Fruit fly (Drosophila melanogaster) whole organism, prepupa: ENCODE results near the gene nur.

Experiments used
- Blimp-1 ChIP-seq: fragments of 200-800 bp; sonication (Bioruptor generic); optimal IDR thresholded peaks from 3 replicates; lab custom pipeline; 2017; ENCODE audit warnings: missing biosample characterization, missing genetic modification characterization, mild to moderate bottlenecking, moderate library complexity, missing genetic modification reagents
- CG10631 ChIP-seq: fragments of 200-800 bp; sonication (Bioruptor generic); optimal IDR thresholded peaks from 2 replicates; lab custom pipeline; 2016; ENCODE audit warnings: missing biosample characterization, missing genetic modification characterization
- CG11902 ChIP-seq: fragments of 200-800 bp; sonication (Bioruptor generic); optimal IDR thresholded peaks from 3 replicates; lab custom pipeline; 2016; ENCODE audit warnings: missing biosample characterization, missing genetic modification characterization
- CG15336 ChIP-seq: fragments of 200-800 bp; sonication (Bioruptor generic); IDR thresholded peaks from 2 replicates; pipeline ENCODE4 v1.3.6; 2022; ENCODE audit warnings: missing biosample characterization, missing genetic modification characterization
- CG1621 ChIP-seq: fragments of 200-800 bp; sonication (Bioruptor generic); optimal IDR thresholded peaks from 3 replicates; lab custom pipeline; 2018; ENCODE audit warnings: missing biosample characterization, mild to moderate bottlenecking, missing genetic modification characterization
- CG16779 ChIP-seq: fragments of 200-800 bp; sonication (Bioruptor generic); optimal IDR thresholded peaks from 3 replicates; lab custom pipeline; 2017; ENCODE audit warnings: missing biosample characterization, mild to moderate bottlenecking, missing genetic modification characterization
- CG3032 ChIP-seq: fragments of 200-800 bp; optimal IDR thresholded peaks from 2 replicates; lab custom pipeline; 2019; ENCODE audit warnings: missing biosample characterization, mild to moderate bottlenecking, missing genetic modification characterization, moderate library complexity
- CG31627 ChIP-seq: fragments of 200-800 bp; sonication (Bioruptor generic); optimal IDR thresholded peaks from 3 replicates; lab custom pipeline; 2016; ENCODE audit warnings: missing biosample characterization, missing genetic modification characterization
- CG32006 ChIP-seq: fragments of 200-800 bp; sonication (Bioruptor generic); optimal IDR thresholded peaks from 3 replicates; lab custom pipeline; 2017; ENCODE audit warnings: missing biosample characterization, mild to moderate bottlenecking, missing genetic modification characterization
- CG3919 ChIP-seq: fragments of 200-800 bp; sonication (Bioruptor generic); optimal IDR thresholded peaks from 3 replicates; lab custom pipeline; 2016; ENCODE audit warnings: missing biosample characterization, missing genetic modification characterization
- CG4318 ChIP-seq: fragments of 200-800 bp; sonication (Bioruptor generic); optimal IDR thresholded peaks from 3 replicates; lab custom pipeline; 2017; ENCODE audit warnings: missing biosample characterization, mild to moderate bottlenecking, missing genetic modification characterization
- CG6792 ChIP-seq: fragments of 200-800 bp; sonication (Bioruptor generic); optimal IDR thresholded peaks from 3 replicates; lab custom pipeline; 2016; ENCODE audit warnings: missing biosample characterization, missing genetic modification characterization
- CG6808 ChIP-seq: fragments of 200-800 bp; sonication (Bioruptor generic); optimal IDR thresholded peaks from 3 replicates; lab custom pipeline; 2017; ENCODE audit warnings: missing biosample characterization, missing genetic modification characterization, mild to moderate bottlenecking, moderate library complexity, missing genetic modification reagents
- CG7368 ChIP-seq: fragments of 200-800 bp; sonication (Bioruptor generic); optimal IDR thresholded peaks from 3 replicates; lab custom pipeline; 2016; ENCODE audit warnings: missing biosample characterization, missing genetic modification characterization
- CG8119 ChIP-seq: fragments of 200-800 bp; sonication (Bioruptor generic); IDR thresholded peaks from 3 replicates; pipeline ENCODE4 v1.3.6; 2022; ENCODE audit warnings: missing biosample characterization, missing genetic modification characterization
- CG8319 ChIP-seq: fragments of 200-800 bp; sonication (Bioruptor generic); optimal IDR thresholded peaks from 3 replicates; lab custom pipeline; 2016; ENCODE audit warnings: missing biosample characterization, missing genetic modification characterization
- CG9139 ChIP-seq: fragments of 200-800 bp; sonication (Bioruptor generic); optimal IDR thresholded peaks from 3 replicates; lab custom pipeline; 2017; ENCODE audit warnings: missing biosample characterization, mild to moderate bottlenecking, missing genetic modification characterization
- Eip75B ChIP-seq: fragments of 200-800 bp; sonication (Bioruptor generic); optimal IDR thresholded peaks from 3 replicates; lab custom pipeline; 2016; ENCODE audit warnings: missing biosample characterization, missing genetic modification characterization
- Eip78C ChIP-seq: fragments of 200-800 bp; sonication (Bioruptor generic); peaks from one replicate; lab custom pipeline; 2016; ENCODE audit warnings: missing biosample characterization, missing genetic modification characterization
- Ets21C ChIP-seq: fragments of 200-800 bp; sonication (Bioruptor generic); optimal IDR thresholded peaks from 3 replicates; lab custom pipeline; 2016; ENCODE audit warnings: missing biosample characterization, missing genetic modification characterization
- Gug ChIP-seq: fragments of 200-800 bp; sonication (Bioruptor generic); IDR thresholded peaks from 2 replicates; pipeline ENCODE4 v1.3.6; 2022; ENCODE audit warnings: missing biosample characterization, missing genetic modification characterization
- Hr38 ChIP-seq: sonication (Bioruptor generic); optimal IDR thresholded peaks from 2 replicates; lab custom pipeline; 2016; ENCODE audit warnings: missing biosample characterization, missing genetic modification characterization
- Hr39 ChIP-seq: fragments of 200-800 bp; sonication (Bioruptor generic); optimal IDR thresholded peaks from 2 replicates; lab custom pipeline; 2016; ENCODE audit warnings: missing biosample characterization, missing genetic modification characterization
- OdsH ChIP-seq: fragments of 200-800 bp; sonication (Bioruptor generic); optimal IDR thresholded peaks from 3 replicates; lab custom pipeline; 2016; ENCODE audit warnings: missing biosample characterization, missing genetic modification characterization
- Smox ChIP-seq: fragments of 200-800 bp; sonication (Bioruptor generic); optimal IDR thresholded peaks from 3 replicates; lab custom pipeline; 2016; ENCODE audit warnings: missing biosample characterization, missing genetic modification characterization
- Sox15 ChIP-seq: fragments of 200-800 bp; sonication (Bioruptor generic); optimal IDR thresholded peaks from 3 replicates; lab custom pipeline; 2016; ENCODE audit warnings: missing biosample characterization, missing genetic modification characterization
- acj6 ChIP-seq: fragments of 200-800 bp; sonication (Bioruptor generic); optimal IDR thresholded peaks from 3 replicates; lab custom pipeline; 2016; ENCODE audit warnings: missing biosample characterization, missing genetic modification characterization
- dac ChIP-seq: fragments of 200-800 bp; sonication (Bioruptor generic); optimal IDR thresholded peaks from 2 replicates; lab custom pipeline; 2017; ENCODE audit warnings: missing biosample characterization, mild to moderate bottlenecking, missing genetic modification characterization
- dsx ChIP-seq: fragments of 200-800 bp; optimal IDR thresholded peaks from 3 replicates; lab custom pipeline; 2019; ENCODE audit warnings: missing biosample characterization, mild to moderate bottlenecking, missing genetic modification characterization, moderate library complexity; ENCODE audit not compliant: poor library complexity, severe bottlenecking
- eg ChIP-seq: fragments of 200-800 bp; sonication (Bioruptor generic); IDR thresholded peaks from 3 replicates; pipeline ENCODE4 v1.3.6; 2022; ENCODE audit warnings: missing biosample characterization, missing genetic modification characterization
- esn ChIP-seq: fragments of 200-800 bp; sonication (Bioruptor generic); optimal IDR thresholded peaks from 2 replicates; lab custom pipeline; 2016; ENCODE audit warnings: missing biosample characterization, mild to moderate bottlenecking, missing genetic modification characterization, moderate library complexity
- fd59A ChIP-seq: fragments of 200-800 bp; sonication (Bioruptor generic); optimal IDR thresholded peaks from 2 replicates; lab custom pipeline; 2017; ENCODE audit warnings: missing biosample characterization, mild to moderate bottlenecking, missing genetic modification characterization, missing genetic modification reagents
- fd85E ChIP-seq: fragments of 200-800 bp; sonication (Bioruptor generic); optimal IDR thresholded peaks from 3 replicates; lab custom pipeline; 2016; ENCODE audit warnings: missing biosample characterization, missing genetic modification characterization
- fkh ChIP-seq: fragments of 200-800 bp; sonication (Bioruptor generic); optimal IDR thresholded peaks from 3 replicates; lab custom pipeline; 2017; ENCODE audit warnings: missing biosample characterization, mild to moderate bottlenecking, missing genetic modification characterization, moderate library complexity
- lz ChIP-seq: fragments of 200-800 bp; sonication (Bioruptor generic); optimal IDR thresholded peaks from 3 replicates; lab custom pipeline; 2016; ENCODE audit warnings: missing biosample characterization, missing genetic modification characterization
- net ChIP-seq: fragments of 200-800 bp; sonication (Bioruptor generic); optimal IDR thresholded peaks from 3 replicates; lab custom pipeline; 2016; ENCODE audit warnings: missing biosample characterization, missing genetic modification characterization
- pdm3 ChIP-seq: fragments of 200-800 bp; sonication (Bioruptor generic); optimal IDR thresholded peaks from 3 replicates; lab custom pipeline; 2016; ENCODE audit warnings: missing biosample characterization, missing genetic modification characterization
- spab ChIP-seq: fragments of 200-800 bp; sonication (Bioruptor generic); optimal IDR thresholded peaks from 2 replicates; lab custom pipeline; 2017; ENCODE audit warnings: missing biosample characterization, mild to moderate bottlenecking, missing genetic modification characterization, missing genetic modification reagents
- ss ChIP-seq, 2 experiments: fragments of 200-800 bp; sonication (Bioruptor generic); optimal IDR thresholded peaks; 2 replicates in 1 of 2; 3 replicates in 1 of 2; lab custom pipeline; 2017 to 2018; ENCODE audit warnings: mild to moderate bottlenecking in 2 of 2, missing biosample characterization in 2 of 2, missing genetic modification characterization in 2 of 2, moderate library complexity in 1 of 2
- svp ChIP-seq: fragments of 200-800 bp; sonication (Bioruptor generic); peaks from one replicate; lab custom pipeline; 2016; ENCODE audit warnings: missing biosample characterization, missing genetic modification characterization
- topi ChIP-seq: fragments of 200-800 bp; sonication (Bioruptor generic); optimal IDR thresholded peaks from 3 replicates; lab custom pipeline; 2016; ENCODE audit warnings: missing biosample characterization, missing genetic modification characterization
- vri ChIP-seq: fragments of 200-800 bp; sonication (Bioruptor generic); optimal IDR thresholded peaks from 3 replicates; lab custom pipeline; 2016; ENCODE audit warnings: missing biosample characterization, mild to moderate bottlenecking, missing genetic modification characterization

Gene nur

DNA sequence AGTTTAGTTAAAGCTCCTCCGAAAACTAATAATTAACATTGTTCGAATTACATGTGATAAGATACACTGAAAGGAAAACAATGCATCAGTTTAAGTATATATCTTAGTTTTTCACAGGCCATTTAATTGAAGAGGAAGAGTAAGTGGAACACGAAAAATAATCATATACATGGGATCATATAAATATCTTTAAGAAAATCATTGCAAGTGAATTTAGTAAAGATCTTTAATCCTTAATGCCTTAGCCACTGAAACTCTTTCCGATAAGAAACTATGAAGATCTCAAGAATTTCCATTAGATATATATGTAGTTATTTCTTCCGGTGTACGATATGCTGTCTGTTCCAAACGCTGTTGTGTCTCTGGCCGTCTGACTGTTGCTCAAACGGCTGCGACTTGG is 42.7 kb downstream of the nur start (continued):
- TF ChIP-seq CG8319 (no peak), CG6792 (GFP tag; lab: Kevin White, UChicago) (peak; percentile 14), svp (peak; percentile 63), eg (GFP tag; lab: Robert Waterston, UW) (peak; percentile 83), esn (GFP tag; lab: Kevin White, UChicago) (peak; percentile 43), Eip78C (GFP tag; lab: Kevin White, UChicago) (peak; percentile 83), fd59A (GFP tag; lab: Kevin White, UChicago) (no peak), topi (peak; percentile 43), vri (no peak), OdsH (peak; percentile 61), Sox15 (no peak), Ets21C (GFP tag; lab: Kevin White, UChicago) (no peak)
- TF ChIP-seq, all 60 proteins: peak for 35

DNA sequence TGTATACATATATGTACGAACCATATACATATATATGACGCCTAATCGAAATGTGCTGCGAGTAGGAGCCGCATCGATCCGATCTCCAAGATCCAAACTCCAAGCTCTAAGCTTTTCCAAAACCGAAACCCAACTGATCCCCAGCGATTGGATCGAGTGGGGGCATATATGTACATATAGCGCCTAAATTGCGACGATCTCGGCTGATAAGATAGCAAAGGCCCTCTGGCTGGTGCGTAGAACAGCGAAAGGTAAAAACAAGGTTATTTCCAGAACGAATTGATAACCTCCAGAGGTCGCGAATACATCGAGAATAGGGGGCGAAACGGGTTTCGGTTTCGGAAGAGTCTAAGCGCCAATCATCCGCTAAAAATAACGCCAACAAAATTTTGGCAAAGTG is 43.2 kb downstream of the nur start:
- TF ChIP-seq CG10631 (GFP tag; lab: Kevin White, UChicago): no peak
- no peak for TF ChIP-seq CG9139 (GFP tag; lab: Kevin White, UChicago)
- peak; percentile 83 for TF ChIP-seq svp
- TF ChIP-seq, all 60 proteins: peak for 1

DNA sequence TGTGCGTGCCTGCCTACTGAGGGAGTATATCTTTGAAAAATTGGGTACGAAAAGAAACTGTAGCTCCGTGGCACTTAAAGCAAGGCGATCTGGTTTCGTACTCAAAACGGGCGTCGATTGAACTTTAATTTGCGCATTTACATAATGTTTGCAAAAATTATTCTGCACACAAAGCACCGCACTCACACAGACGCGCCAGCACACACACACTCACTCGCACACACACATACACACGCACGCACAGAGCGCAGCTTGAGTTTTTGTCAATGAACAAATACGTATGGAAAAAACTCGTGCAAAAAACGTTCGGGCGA is 43.8 kb downstream of the nur start:
- TF ChIP-seq Eip75B (GFP tag; lab: Kevin White, UChicago) (no peak), fd59A (GFP tag; lab: Kevin White, UChicago) (no peak), CG11902 (GFP tag; lab: Kevin White, UChicago) (no peak), CG3032 (tag; lab: Kevin White, UChicago) (no peak), fkh (GFP tag; lab: Kevin White, UChicago) (no peak), CG15336 (GFP tag; lab: Robert Waterston, UW) (no peak), Ets21C (GFP tag; lab: Kevin White, UChicago) (no peak), CG8119 (GFP tag; lab: Robert Waterston, UW) (no peak), CG16779 (tag; lab: Kevin White, UChicago) (no peak), dac (GFP tag; lab: Kevin White, UChicago) (no peak), net (GFP tag; lab: Kevin White, UChicago) (no peak), CG6792 (GFP tag; lab: Kevin White, UChicago) (no peak), Sox15 (no peak), Blimp-1 (GFP tag; lab: Kevin White, UChicago) (no peak), CG1621 (tag; lab: Kevin White, UChicago) (no peak), Gug (GFP tag; lab: Robert Waterston, UW) (no peak), ss (GFP tag; optimal IDR thresholded peaks at IDR 0.05; lab: Kevin White, UChicago) (no peak), CG31627 (GFP tag; lab: Kevin White, UChicago) (no peak), CG6808 (GFP tag; lab: Kevin White, UChicago) (no peak)

- TF ChIP-seq fd85E (peak; percentile 36), CG8319 (peak; percentile 67), fd59A (GFP tag; lab: Kevin White, UChicago) (peak; percentile 74), CG32006 (GFP tag; lab: Kevin White, UChicago) (peak; percentile 92), net (GFP tag; lab: Kevin White, UChicago) (peak; percentile 76), CG31627 (GFP tag; lab: Kevin White, UChicago) (peak; percentile 60), Gug (GFP tag; lab: Robert Waterston, UW) (peak; percentile 57), Blimp-1 (GFP tag; lab: Kevin White, UChicago) (peak; percentile 65), Hr39 (peak; percentile 56), Eip75B (GFP tag; lab: Kevin White, UChicago) (peak; percentile 68), spab (peak; percentile 86), CG1621 (tag; lab: Kevin White, UChicago) (peak; percentile 39), CG3919 (GFP tag; lab: Kevin White, UChicago) (peak; percentile 71), dsx (GFP tag; lab: Kevin White, UChicago) (peak; percentile 83), CG16779 (tag; lab: Kevin White, UChicago) (peak; percentile 73), ss (GFP tag; optimal IDR thresholded peaks at IDR 0.05; lab: Kevin White, UChicago) (peak; percentile 83 to 90), Hr38 (GFP tag; lab: Kevin White, UChicago) (no peak), CG4318 (GFP tag; lab: Kevin White, UChicago) (peak; percentile 84), Smox (GFP tag; lab: Kevin White, UChicago) (no peak), pdm3 (GFP tag; lab: Kevin White, UChicago) (no peak), CG15336 (GFP tag; lab: Robert Waterston, UW) (peak; percentile 61), lz (GFP tag; lab: Kevin White, UChicago) (peak; percentile 74), acj6 (GFP tag; lab: Kevin White, UChicago) (peak; percentile 83), fkh (GFP tag; lab: Kevin White, UChicago) (peak; percentile 47), eg (GFP tag; lab: Robert Waterston, UW) (peak; percentile 69; the same call in 2 of the 3 replicates), CG7368 (peak; percentile 65)
These were observed 44.4 kb downstream of the nur start, which contains the start of the genes CG9008 and p38b for dm6 chr2L:13780109-13780947. TSS of gene CG9008 (minus strand) at chr2L:13780165. TSS of gene p38b (plus strand) at chr2L:13780689.
